Worm (Caenorhabditis elegans): Measurements from ENCODE around the gene T22G5.3.
A peak's percentile ranks its signal among the peaks of the same experiment; 100 is the strongest.

The T22G5.3 gene

ce11 chrV:13898356-13898755 lies 17.6 kb downstream of the T22G5.3 start, which contains the start of gene cyp-35C1:
Gene cyp-35C1, minus strand, starts transcription at chrV:13898487.
- TF ChIP-seq dve-1 (tag; optimal IDR thresholded peaks at IDR 0.05; ENCODE audit: insufficient read depth) (peak; percentile 19), dmd-6 (GFP tag; IDR thresholded peaks at IDR 0.05) (0 out of 2 replicates have a peak, but pooled peaks have one; percentile 11), nhr-28 (tag; optimal IDR thresholded peaks at IDR 0.05) (peak; percentile 93), hmg-1.1 (GFP tag; IDR thresholded peaks at IDR 0.05) (no peak), pha-4 (GFP tag; IDR thresholded peaks at IDR 0.05) (no peak), pha-4 (tag; optimal IDR thresholded peaks at IDR 0.05) (no peak), hlh-11 (tag; optimal IDR thresholded peaks at IDR 0.05) (peak; percentile 15), pqm-1 (tag; optimal IDR thresholded peaks at IDR 0.05) (peak; percentile 12), nhr-77 (tag; optimal IDR thresholded peaks at IDR 0.05) (peak; percentile 69), aha-1 (tag) (peak; percentile 49), unc-130 (GFP tag; optimal IDR thresholded peaks at IDR 0.05) (no peak), saeg-2 (GFP tag; IDR thresholded peaks at IDR 0.05) (0 out of 2 replicates have a peak, but pooled peaks have one; percentile 33), daf-16 (GFP tag; optimal IDR thresholded peaks at IDR 0.05) (no peak), daf-16 (tag; optimal IDR thresholded peaks at IDR 0.05) (peak; percentile 39), nhr-42 (GFP tag; IDR thresholded peaks at IDR 0.05) (no peak)

DNA sequence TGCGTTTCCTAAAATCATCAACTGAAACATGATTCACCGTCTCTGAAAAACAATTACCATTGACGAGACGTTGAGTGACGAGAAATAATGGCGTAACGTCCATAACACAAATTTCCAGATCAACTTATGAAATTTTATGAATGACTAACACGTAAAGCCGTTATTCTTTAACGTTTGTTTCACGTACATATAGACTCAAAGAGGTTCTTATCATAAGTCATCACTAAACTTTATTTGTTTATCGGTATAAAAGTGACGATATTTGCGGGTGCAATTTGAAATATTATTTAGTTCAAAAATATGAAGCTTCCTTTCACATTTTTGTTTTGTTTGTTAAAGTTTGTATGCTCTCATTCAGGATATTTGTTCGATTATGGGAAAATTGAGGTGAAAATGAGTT lies 18.5 kb downstream of the T22G5.3 start, which contains the start of gene oac-3:
Gene oac-3, plus strand, starts transcription at position 301 of the 400 bp plus-strand sequence.
- TF ChIP-seq ztf-7 (tag; optimal IDR thresholded peaks at IDR 0.05) (no peak), arid-1 (GFP tag; conservative IDR thresholded peaks at IDR 0.05) (no peak), jun-1 (tag; optimal IDR thresholded peaks at IDR 0.05) (no peak), Y105C5A.15 (GFP tag; IDR thresholded peaks at IDR 0.05) (no peak), php-3 (GFP tag; IDR thresholded peaks at IDR 0.05) (no peak), madf-5 (GFP tag; IDR thresholded peaks at IDR 0.05) (no peak), dmd-6 (GFP tag; IDR thresholded peaks at IDR 0.05) (no peak), aha-1 (tag) (no peak)

ce11 chrV:13902495-13902894 lies 21.8 kb downstream of the T22G5.3 start, which contains the start of gene C06B3.1:
Gene C06B3.1, plus strand, starts transcription at chrV:13902795.
- TF ChIP-seq cey-2 (tag; optimal IDR thresholded peaks at IDR 0.05; ENCODE audit: borderline replicate concordance, insufficient read depth) = no peak
- TF ChIP-seq madf-5 (GFP tag; IDR thresholded peaks at IDR 0.05) = no peak
- TF ChIP-seq nhr-48 (tag; optimal IDR thresholded peaks at IDR 0.05) = no peak
- TF ChIP-seq unc-62 (GFP tag; optimal IDR thresholded peaks at IDR 0.05 in 1 of 2) = no peak
- TF ChIP-seq unc-62 (tag; optimal IDR thresholded peaks at IDR 0.05) = no peak
- TF ChIP-seq madf-9 (GFP tag; conservative IDR thresholded peaks at IDR 0.05) = no peak
- TF ChIP-seq nhr-77 (tag; optimal IDR thresholded peaks at IDR 0.05) = no peak
- TF ChIP-seq R02D3.7 (tag; optimal IDR thresholded peaks at IDR 0.05) = no peak
- TF ChIP-seq zip-11 (GFP tag; IDR thresholded peaks at IDR 0.05) = no peak
- no peak for TF ChIP-seq F44E2.7 (GFP tag; IDR thresholded peaks at IDR 0.05)
- no peak for TF ChIP-seq ama-1 (optimal IDR thresholded peaks at IDR 0.05)
- no peak for TF ChIP-seq lir-3 (tag; optimal IDR thresholded peaks at IDR 0.05)

DNA sequence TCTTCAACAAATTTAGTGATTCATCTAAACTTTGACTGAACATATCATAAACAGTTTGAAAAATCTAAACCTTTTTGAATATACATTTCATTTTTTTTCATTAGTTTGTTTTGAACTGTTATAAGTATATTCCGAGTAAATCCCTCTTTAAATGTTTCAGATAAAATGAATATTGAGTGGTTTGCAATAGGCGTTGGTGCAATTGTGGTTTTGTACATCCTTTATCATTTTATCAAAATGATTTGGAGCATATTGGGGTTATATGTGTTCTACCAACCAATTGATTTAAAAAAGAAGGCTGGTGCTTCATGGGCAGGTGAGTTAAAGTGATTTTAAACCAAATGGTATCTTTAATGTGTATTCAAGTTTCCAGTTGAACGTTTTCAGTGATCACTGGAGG lies 23.7 kb downstream of the T22G5.3 start, which contains the start of gene stdh-3:
Gene stdh-3, plus strand, starts transcription at position 166 of the 400 bp plus-strand sequence.
- TF ChIP-seq unc-62 (GFP tag; optimal IDR thresholded peaks at IDR 0.05 in 1 of 2) (peak in 1 of 2 experiments; percentile 93), unc-62 (tag; optimal IDR thresholded peaks at IDR 0.05) (no peak), aha-1 (tag) (no peak)

DNA sequence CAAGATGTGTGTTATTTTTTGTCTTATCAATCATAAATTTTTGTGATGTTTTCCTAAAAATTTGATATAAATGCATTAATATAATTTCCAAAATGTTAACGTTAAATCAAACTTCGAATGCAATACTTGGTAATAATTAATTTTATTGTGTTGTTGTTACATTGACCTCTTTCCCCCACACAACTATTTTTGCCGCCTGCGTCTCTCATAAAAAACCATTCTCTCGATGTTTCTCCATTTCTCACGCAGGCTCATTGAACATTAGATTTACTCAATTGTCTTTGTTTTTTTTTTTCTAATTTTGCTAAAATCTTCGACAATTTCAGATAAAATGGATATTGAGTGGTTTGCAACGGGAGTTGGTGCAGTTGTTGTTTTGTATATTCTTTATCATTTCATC lies 25.5 kb downstream of the T22G5.3 start, which contains the start of gene stdh-1:
Gene stdh-1, plus strand, starts transcription at position 327 of the 400 bp plus-strand sequence.
- TF ChIP-seq Y75B8A.6 (GFP tag; IDR thresholded peaks at IDR 0.05) (no peak), php-3 (GFP tag; IDR thresholded peaks at IDR 0.05) (peak; percentile 47; the same call in 1 of the 2 replicates), hlh-11 (tag; optimal IDR thresholded peaks at IDR 0.05) (peak; percentile 22), set-16 (GFP tag; IDR thresholded peaks at IDR 0.05) (no peak), nhr-76 (tag; optimal IDR thresholded peaks at IDR 0.05) (no peak), dve-1 (tag; optimal IDR thresholded peaks at IDR 0.05; ENCODE audit: insufficient read depth) (peak; percentile 8), nhr-28 (tag; optimal IDR thresholded peaks at IDR 0.05) (peak; percentile 24), Y48G9A.11 (GFP tag; IDR thresholded peaks at IDR 0.05) (no peak), fkh-10 (GFP tag; optimal IDR thresholded peaks at IDR 0.05) (no peak), daf-16 (GFP tag; optimal IDR thresholded peaks at IDR 0.05) (no peak), daf-16 (tag; optimal IDR thresholded peaks at IDR 0.05) (peak; percentile 76), nhr-6 (tag; optimal IDR thresholded peaks at IDR 0.05) (peak; percentile 9), aha-1 (tag) (peak; percentile 20), hif-1 (tag; optimal IDR thresholded peaks at IDR 0.05) (peak in 1 of 2 experiments; percentile 30)
